Worm (Caenorhabditis elegans) whole organism, L3 larva: ENCODE measurements around the gene rpn-1.

Source experiments
- ZK546.5 ChIP-seq: sonication (generic microtip); optimal IDR thresholded peaks from 2 replicates; lab custom pipeline; 2017; ENCODE audit warnings: missing biosample characterization, missing genetic modification characterization
- aly-2 ChIP-seq: fragments of 150-350 bp; optimal IDR thresholded peaks from 2 replicates; lab custom pipeline; 2014; ENCODE audit warnings: missing biosample characterization, missing genetic modification characterization
- ama-1 ChIP-seq: fragments of 150-350 bp; optimal IDR thresholded peaks from 2 replicates; lab custom pipeline; 2018
- ceh-28 ChIP-seq: fragments of 150-350 bp; optimal IDR thresholded peaks from 2 replicates; lab custom pipeline; 2014; ENCODE audit warnings: missing biosample characterization, missing genetic modification reagents, missing genetic modification characterization
- ceh-82 ChIP-seq: fragments of 150-350 bp; optimal IDR thresholded peaks from 2 replicates; lab custom pipeline; 2014; ENCODE audit warnings: missing biosample characterization, missing genetic modification characterization
- daf-12 ChIP-seq: fragments of 150-350 bp; optimal IDR thresholded peaks from 2 replicates; lab custom pipeline; 2014; ENCODE audit warnings: missing biosample characterization, missing genetic modification reagents, missing genetic modification characterization
- egl-27 ChIP-seq: sonication (generic microtip); optimal IDR thresholded peaks from 4 replicates; lab custom pipeline; 2017; ENCODE audit warnings: missing biosample characterization, missing genetic modification reagents, missing genetic modification characterization
- egl-5 ChIP-seq: fragments of 150-350 bp; optimal IDR thresholded peaks from 2 replicates; lab custom pipeline; 2017; ENCODE audit warnings: missing biosample characterization, missing genetic modification reagents, missing genetic modification characterization, inconsistent platforms
- elt-1 ChIP-seq: fragments of 150-350 bp; optimal IDR thresholded peaks from 2 replicates; lab custom pipeline; 2014; ENCODE audit warnings: missing biosample characterization, missing genetic modification characterization
- eor-1 ChIP-seq, 2 experiments: fragments of 150-350 bp; optimal IDR thresholded peaks; 2 replicates each; lab custom pipeline; 2014 to 2018; ENCODE audit warnings: missing biosample characterization in 2 of 2, missing genetic modification characterization in 2 of 2
- fkh-10 ChIP-seq: sonication (generic microtip); optimal IDR thresholded peaks from 2 replicates; lab custom pipeline; 2017; ENCODE audit warnings: missing biosample characterization, missing genetic modification reagents, missing genetic modification characterization
- fkh-2 ChIP-seq: fragments of 150-350 bp; optimal IDR thresholded peaks from 2 replicates; lab custom pipeline; 2014; ENCODE audit warnings: missing biosample characterization, missing genetic modification reagents, missing genetic modification characterization
- fos-1 ChIP-seq: fragments of 150-350 bp; optimal IDR thresholded peaks from 2 replicates; lab custom pipeline; 2014; ENCODE audit warnings: missing biosample characterization, missing genetic modification characterization
- hmg-11 ChIP-seq: sonication (generic microtip); optimal IDR thresholded peaks from 2 replicates; lab custom pipeline; 2016; ENCODE audit warnings: missing genetic modification characterization, missing compliant biosample characterization
- jun-1 ChIP-seq: fragments of 150-350 bp; optimal IDR thresholded peaks from 2 replicates; lab custom pipeline; 2014; ENCODE audit warnings: missing biosample characterization, missing genetic modification reagents, missing genetic modification characterization
- lin-39 ChIP-seq: fragments of 150-350 bp; optimal IDR thresholded peaks from 2 replicates; lab custom pipeline; 2018; ENCODE audit warnings: missing biosample characterization, missing genetic modification reagents, missing genetic modification characterization
- mml-1 ChIP-seq: fragments of 150-350 bp; sonication (generic microtip); optimal IDR thresholded peaks from 3 replicates; lab custom pipeline; 2014; ENCODE audit warnings: missing biosample characterization, missing genetic modification characterization
- nhr-12 ChIP-seq: fragments of 150-350 bp; optimal IDR thresholded peaks from 2 replicates; lab custom pipeline; 2014; ENCODE audit warnings: missing biosample characterization, missing genetic modification characterization
- nhr-23 ChIP-seq: fragments of 150-350 bp; optimal IDR thresholded peaks from 2 replicates; lab custom pipeline; 2014; ENCODE audit warnings: missing biosample characterization, missing genetic modification reagents, missing genetic modification characterization
- nhr-237 ChIP-seq: fragments of 150-350 bp; optimal IDR thresholded peaks from 2 replicates; lab custom pipeline; 2014; ENCODE audit warnings: missing biosample characterization, missing genetic modification characterization
- nhr-28 ChIP-seq: fragments of 150-350 bp; optimal IDR thresholded peaks from 2 replicates; lab custom pipeline; 2014; ENCODE audit warnings: missing biosample characterization, missing genetic modification characterization
- nhr-43 ChIP-seq: sonication (generic microtip); optimal IDR thresholded peaks from 2 replicates; lab custom pipeline; 2016; ENCODE audit warnings: mild to moderate bottlenecking, missing genetic modification characterization, missing compliant biosample characterization; ENCODE audit not compliant: poor library complexity, severe bottlenecking
- nhr-76 ChIP-seq: fragments of 150-350 bp; sonication (generic microtip); optimal IDR thresholded peaks from 5 replicates; lab custom pipeline; 2014; ENCODE audit warnings: missing biosample characterization, missing genetic modification characterization
- nhr-77 ChIP-seq: fragments of 150-350 bp; optimal IDR thresholded peaks from 2 replicates; lab custom pipeline; 2014; ENCODE audit warnings: missing biosample characterization, missing genetic modification characterization
- sea-2 ChIP-seq: fragments of 150-350 bp; sonication (generic microtip); optimal IDR thresholded peaks from 4 replicates; lab custom pipeline; 2014; ENCODE audit warnings: missing biosample characterization, missing genetic modification reagents, missing genetic modification characterization
- skn-1 ChIP-seq: fragments of 150-350 bp; optimal IDR thresholded peaks from 2 replicates; lab custom pipeline; 2014; ENCODE audit warnings: missing biosample characterization, missing genetic modification characterization
- snpc-4 ChIP-seq: fragments of 150-350 bp; optimal IDR thresholded peaks from 2 replicates; lab custom pipeline; 2014; ENCODE audit warnings: missing biosample characterization, missing genetic modification characterization
- tbx-2 ChIP-seq: sonication (generic microtip); optimal IDR thresholded peaks from 2 replicates; lab custom pipeline; 2016; ENCODE audit warnings: mild to moderate bottlenecking, missing genetic modification characterization, missing compliant biosample characterization
- unc-62 ChIP-seq: fragments of 150-350 bp; sonication (generic microtip); optimal IDR thresholded peaks from 4 replicates; lab custom pipeline; 2014; ENCODE audit warnings: missing biosample characterization, missing genetic modification reagents, missing genetic modification characterization
- zag-1 ChIP-seq: fragments of 150-350 bp; optimal IDR thresholded peaks from 2 replicates; lab custom pipeline; 2014; ENCODE audit warnings: missing biosample characterization, missing genetic modification characterization
- ztf-11 ChIP-seq: fragments of 150-350 bp; optimal IDR thresholded peaks from 2 replicates; lab custom pipeline; 2014; ENCODE audit warnings: missing biosample characterization, missing genetic modification characterization

Gene rpn-1

DNA sequence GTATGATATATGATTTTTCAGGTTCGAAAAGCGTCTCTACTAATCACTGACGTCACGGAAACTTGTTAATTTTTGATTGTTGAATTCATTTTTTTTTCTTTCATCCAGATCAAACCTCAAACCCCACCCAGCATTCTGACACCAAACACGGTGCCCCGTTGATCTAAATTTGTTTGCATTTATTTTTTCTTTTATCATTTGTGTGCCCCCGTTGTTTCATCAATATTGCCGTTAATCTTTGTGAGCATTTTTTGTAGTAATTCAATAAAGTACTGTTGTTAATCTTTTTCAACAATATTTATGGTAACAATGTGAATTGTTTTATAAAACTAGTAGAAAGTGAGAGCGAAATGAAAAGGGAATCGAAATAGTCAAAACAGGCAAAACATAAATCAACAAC, 7.1 kb upstream of the rpn-1 start:
- TF ChIP-seq hmg-11 (tag; lab: Kevin White, UChicago) (no peak), nhr-77 (tag; lab: Kevin White, UChicago) (no peak), tbx-2 (tag; lab: Kevin White, UChicago) (no peak), snpc-4 (tag; lab: Kevin White, UChicago) (no peak)

DNA sequence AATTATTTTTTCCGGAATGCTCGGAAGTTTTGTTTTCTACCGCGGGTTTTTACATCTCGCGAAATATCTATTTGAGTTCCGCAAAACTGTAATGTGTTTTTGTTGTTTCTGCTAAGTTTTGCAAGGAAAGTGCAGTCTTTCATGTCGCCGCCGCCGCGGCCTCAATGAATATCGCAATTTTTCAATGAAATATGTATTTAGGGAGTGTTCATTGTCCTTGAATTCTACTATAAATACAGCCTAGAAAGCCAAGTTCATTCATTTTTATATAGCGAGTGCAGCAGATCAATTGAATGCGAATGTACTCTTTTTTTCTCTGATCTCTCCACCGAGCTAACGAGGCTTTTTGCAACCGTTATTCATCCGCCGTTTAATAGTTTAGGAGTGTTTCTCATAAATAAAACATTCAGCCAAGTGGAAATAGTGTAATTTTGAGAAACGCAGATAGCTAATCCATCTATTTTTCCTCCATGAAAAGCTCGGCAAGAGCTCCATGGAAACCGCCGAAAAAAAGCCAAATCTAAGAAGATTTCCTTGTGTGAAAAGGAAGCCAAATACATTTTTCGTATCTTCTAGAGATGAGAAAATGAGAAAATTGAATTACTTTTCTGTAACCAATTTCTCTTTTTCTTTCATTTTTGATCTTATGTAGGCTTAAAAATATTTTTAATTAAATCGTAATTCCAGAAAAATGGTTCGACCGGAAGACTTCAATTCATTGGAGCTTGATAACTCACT, 3.3 kb upstream of the rpn-1 start, which contains the start of gene T22D1.3:
TSS of gene T22D1.3 (plus strand) at position 688 of the 738 bp plus-strand sequence.
- TF ChIP-seq snpc-4 (tag; lab: Kevin White, UChicago), result no peak
- TF ChIP-seq ceh-82 (tag; lab: Kevin White, UChicago), result no peak
- TF ChIP-seq nhr-23 (tag; lab: Kevin White, UChicago), result peak; percentile 8
- TF ChIP-seq jun-1, result no peak
- no peak for TF ChIP-seq elt-1 (tag; lab: Kevin White, UChicago)
- no peak for TF ChIP-seq unc-62 (GFP tag; lab: Kevin White, UChicago)

DNA sequence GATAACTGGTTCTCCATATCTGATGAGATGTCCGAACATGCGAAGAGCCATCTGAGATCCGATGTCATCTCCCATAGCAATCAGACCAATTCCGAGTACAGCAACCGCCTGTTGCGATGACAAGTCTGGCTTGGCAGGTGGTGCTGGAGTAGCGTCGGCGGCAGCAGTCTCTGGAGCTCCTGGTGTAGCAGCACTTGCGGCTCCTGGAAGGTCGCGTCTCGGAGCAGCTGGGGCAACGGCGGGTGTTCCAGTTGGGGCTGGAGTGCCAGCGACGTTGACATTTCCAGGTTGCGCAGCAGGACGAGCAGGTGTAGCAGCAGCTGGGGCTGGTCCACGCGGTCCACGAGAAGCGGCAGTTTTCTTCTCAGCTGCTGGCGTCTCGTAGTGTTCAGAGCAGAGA, 2.2 kb downstream of the rpn-1 start:
- TF ChIP-seq hmg-11 (tag; lab: Kevin White, UChicago) (no peak), zag-1 (no peak), lin-39 (tag; lab: Kevin White, UChicago) (no peak), ztf-11 (tag; lab: Kevin White, UChicago) (no peak), eor-1 (tag; optimal IDR thresholded peaks at IDR 0.05; lab: Kevin White, UChicago) (no peak), mml-1 (no peak), aly-2 (tag; lab: Kevin White, UChicago) (no peak), egl-27 (no peak), fkh-10 (GFP tag; lab: Kevin White, UChicago) (no peak), daf-12 (tag; lab: Kevin White, UChicago) (no peak), nhr-12 (no peak), skn-1 (tag; lab: Kevin White, UChicago) (no peak)

DNA sequence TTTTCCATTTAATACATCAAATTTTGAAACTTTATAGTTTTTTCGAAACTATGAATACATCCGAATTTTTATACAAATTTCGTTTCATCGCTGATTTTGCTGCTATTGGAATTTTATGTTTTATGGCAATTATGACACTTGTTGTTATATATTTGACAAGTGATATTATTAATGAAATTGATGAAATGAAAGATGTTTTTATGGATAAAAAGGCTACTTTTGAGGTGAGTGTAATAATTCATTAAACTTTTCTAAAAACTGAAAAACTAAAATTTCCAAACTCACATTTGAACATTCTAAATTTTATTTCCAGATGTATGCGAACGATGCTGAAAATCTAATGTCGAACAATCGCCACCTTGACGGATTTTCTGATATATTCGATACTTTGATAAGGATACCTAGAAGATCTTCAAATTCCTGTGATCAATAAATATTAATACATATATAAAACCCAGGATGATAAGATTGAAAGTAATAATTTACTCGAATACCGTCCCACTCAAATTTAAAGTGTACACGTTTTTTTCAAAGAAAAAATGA, 3.7 kb downstream of the rpn-1 start, which contains the start of the genes T22D1.17 and T22D1.8:
TSS of gene T22D1.17 (plus strand) at position 51 of the 543 bp plus-strand sequence.
TSS of gene T22D1.8 (minus strand) at position 402 of the 543 bp plus-strand sequence.
- TF ChIP-seq nhr-23 (tag; lab: Kevin White, UChicago) (no peak), nhr-77 (tag; lab: Kevin White, UChicago) (no peak), nhr-76 (tag; lab: Kevin White, UChicago) (no peak), eor-1 (tag; optimal IDR thresholded peaks at IDR 0.05; lab: Kevin White, UChicago) (no peak), sea-2 (no peak), ceh-28 (tag; lab: Kevin White, UChicago) (peak; percentile 11), aly-2 (tag; lab: Kevin White, UChicago) (peak; percentile 48)

DNA sequence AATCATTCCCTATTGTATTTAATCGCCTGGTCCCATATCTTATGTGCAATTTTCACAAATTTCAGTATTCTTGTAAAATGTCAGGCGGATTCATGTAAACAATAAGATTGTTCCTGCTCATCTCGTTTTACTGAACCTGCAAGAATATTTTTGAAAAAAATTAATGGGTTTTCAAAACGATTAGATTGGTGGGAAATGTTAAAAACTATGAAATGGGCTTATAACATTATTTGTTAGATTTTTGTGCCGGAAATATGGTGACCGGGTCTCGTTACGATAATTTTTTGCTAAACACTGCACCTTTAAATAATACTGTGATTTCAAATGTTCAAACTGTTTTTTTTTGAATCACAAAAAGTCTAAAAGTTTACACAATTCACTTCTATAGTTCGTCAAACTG, 4.3 kb downstream of the rpn-1 start:
- TF ChIP-seq snpc-4 (tag; lab: Kevin White, UChicago) (no peak), fkh-2 (tag; lab: Kevin White, UChicago) (no peak), nhr-43 (tag; lab: Kevin White, UChicago) (no peak), ZK546.5 (no peak), nhr-28 (tag; lab: Kevin White, UChicago) (no peak), fos-1 (tag; lab: Kevin White, UChicago) (no peak), ama-1 (lab: Kevin White, UChicago) (no peak), egl-5 (tag; lab: Kevin White, UChicago) (no peak)

DNA sequence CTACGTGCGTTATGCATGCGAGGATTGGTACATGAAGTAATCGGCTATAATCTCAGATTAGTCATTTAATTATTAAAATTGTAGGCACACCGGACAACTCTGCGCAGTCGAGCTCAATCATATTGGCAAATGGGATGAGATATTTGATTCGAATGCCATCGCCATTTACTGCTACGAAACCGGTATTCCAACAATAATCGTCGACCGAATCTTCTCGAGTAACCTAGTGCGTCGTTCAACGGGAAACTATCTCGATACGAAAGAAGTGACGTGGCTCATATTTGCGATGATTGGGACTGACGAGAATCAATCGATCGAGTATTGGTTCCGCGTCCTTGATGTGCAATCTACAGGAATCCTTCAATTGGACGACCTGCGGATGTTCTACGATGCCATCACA, 5.1 kb downstream of the rpn-1 start:
- TF ChIP-seq nhr-76 (tag; lab: Kevin White, UChicago) (no peak), ztf-11 (tag; lab: Kevin White, UChicago) (no peak), lin-39 (tag; lab: Kevin White, UChicago) (no peak), nhr-237 (tag; lab: Kevin White, UChicago) (no peak)
